Fruit fly (Drosophila melanogaster): ENCODE measurements around the gene CG1486.

- TF ChIP-seq psq (optimal IDR thresholded peaks at IDR 0.05) (no peak), EcR (GFP tag; optimal IDR thresholded peaks at IDR 0.05) (no peak), pan (optimal IDR thresholded peaks at IDR 0.05) (no peak), Dll (optimal IDR thresholded peaks at IDR 0.05) (no peak)
Observed at dm6 chrX:21315852-21316251, 8.0 kb upstream of the CG1486 start, which contains the start of gene Rpt6.
